Worm (Caenorhabditis elegans) whole organism, late embryonic: ENCODE results near the gene fbxa-106.

ENCODE experiments used
- C08G9.2 ChIP-seq: sonication (generic microtip); optimal IDR thresholded peaks from 2 replicates; lab custom pipeline; 2016; ENCODE audit warnings: mild to moderate bottlenecking, missing genetic modification characterization, moderate library complexity, missing compliant biosample characterization
- C38D4.7 ChIP-seq: fragments of 200-800 bp; sonication (Bioruptor generic); optimal IDR thresholded peaks from 2 replicates; lab custom pipeline; 2018; ENCODE audit warnings: mild to moderate bottlenecking, missing genetic modification characterization, moderate library complexity, missing compliant biosample characterization
- F13H6.1 ChIP-seq: sonication (generic microtip); optimal IDR thresholded peaks from 2 replicates; lab custom pipeline; 2016; ENCODE audit warnings: missing genetic modification characterization, missing compliant biosample characterization
- K02D7.2 ChIP-seq: sonication (generic microtip); optimal IDR thresholded peaks from 2 replicates; lab custom pipeline; 2017; ENCODE audit warnings: mild to moderate bottlenecking, missing genetic modification characterization, missing compliant biosample characterization
- Y22D7AL.16 ChIP-seq: sonication (generic microtip); optimal IDR thresholded peaks from 2 replicates; lab custom pipeline; 2016; ENCODE audit warnings: missing genetic modification characterization, missing compliant biosample characterization
- ahr-1 ChIP-seq: sonication (generic microtip); optimal IDR thresholded peaks from 2 replicates; lab custom pipeline; 2016; ENCODE audit warnings: missing genetic modification characterization, missing compliant biosample characterization
- ceh-18 ChIP-seq: sonication (generic microtip); optimal IDR thresholded peaks from 2 replicates; lab custom pipeline; 2016; ENCODE audit warnings: missing genetic modification characterization, missing compliant biosample characterization
- ceh-19 ChIP-seq: fragments of 200-800 bp; sonication (Bioruptor generic); optimal IDR thresholded peaks from 2 replicates; lab custom pipeline; 2018; ENCODE audit warnings: mild to moderate bottlenecking, missing genetic modification characterization, missing compliant biosample characterization
- ceh-2 ChIP-seq: sonication (generic microtip); optimal IDR thresholded peaks from 2 replicates; lab custom pipeline; 2016; ENCODE audit warnings: missing genotype, missing genetic modification characterization, missing compliant biosample characterization
- ceh-24 ChIP-seq: sonication (generic microtip); optimal IDR thresholded peaks from 2 replicates; lab custom pipeline; 2016; ENCODE audit warnings: mild to moderate bottlenecking, missing genetic modification characterization, missing compliant biosample characterization
- ceh-30 ChIP-seq: fragments of 150-350 bp; optimal IDR thresholded peaks from 2 replicates; lab custom pipeline; 2014; ENCODE audit warnings: missing biosample characterization, missing genetic modification characterization
- ceh-31 ChIP-seq: sonication (generic microtip); optimal IDR thresholded peaks from 2 replicates; lab custom pipeline; 2016; ENCODE audit warnings: missing genetic modification characterization, missing compliant biosample characterization
- ceh-34 ChIP-seq: sonication (generic microtip); optimal IDR thresholded peaks from 2 replicates; lab custom pipeline; 2016; ENCODE audit warnings: mild to moderate bottlenecking, missing genetic modification characterization, missing compliant biosample characterization
- ceh-45 ChIP-seq: fragments of 200-800 bp; sonication (Bioruptor generic); IDR thresholded peaks from 2 replicates; pipeline ENCODE4 v1.3.6; 2022; ENCODE audit warnings: missing genetic modification reagents, missing genetic modification characterization, missing compliant biosample characterization
- ceh-48 ChIP-seq: sonication (generic microtip); optimal IDR thresholded peaks from 2 replicates; lab custom pipeline; 2016; ENCODE audit warnings: missing genetic modification characterization, inconsistent platforms, missing compliant biosample characterization
- ceh-9 ChIP-seq: sonication (generic microtip); optimal IDR thresholded peaks from 2 replicates; lab custom pipeline; 2016; ENCODE audit warnings: mild to moderate bottlenecking, missing genetic modification characterization, inconsistent platforms, missing compliant biosample characterization
- dmd-4 ChIP-seq: sonication (generic microtip); optimal IDR thresholded peaks from 2 replicates; lab custom pipeline; 2016; ENCODE audit warnings: borderline replicate concordance, missing genetic modification characterization, missing compliant biosample characterization
- dve-1 ChIP-seq: sonication (generic microtip); optimal IDR thresholded peaks from 2 replicates; lab custom pipeline; 2017; ENCODE audit warnings: antibody characterized with exemption, mild to moderate bottlenecking, missing genetic modification characterization, missing compliant biosample characterization
- ets-4 ChIP-seq: sonication (generic microtip); optimal IDR thresholded peaks from 2 replicates; lab custom pipeline; 2016; ENCODE audit warnings: missing genetic modification characterization, missing compliant biosample characterization
- eyg-1 ChIP-seq: sonication (generic microtip); optimal IDR thresholded peaks from 2 replicates; lab custom pipeline; 2016; ENCODE audit warnings: missing genotype, missing genetic modification characterization, missing compliant biosample characterization
- hlh-13 ChIP-seq: fragments of 200-800 bp; sonication (Bioruptor generic); optimal IDR thresholded peaks from 2 replicates; lab custom pipeline; 2018; ENCODE audit warnings: mild to moderate bottlenecking, missing genetic modification characterization, missing compliant biosample characterization
- hlh-15 ChIP-seq: sonication (generic microtip); optimal IDR thresholded peaks from 2 replicates; lab custom pipeline; 2016; ENCODE audit warnings: missing genetic modification characterization, missing compliant biosample characterization
- hlh-30 ChIP-seq: sonication (generic microtip); optimal IDR thresholded peaks from 2 replicates; lab custom pipeline; 2017; ENCODE audit warnings: antibody characterized with exemption, missing genetic modification characterization, missing compliant biosample characterization; ENCODE audit not compliant: insufficient read depth
- hlh-8 ChIP-seq: sonication (generic microtip); optimal IDR thresholded peaks from 2 replicates; lab custom pipeline; 2016; ENCODE audit warnings: missing genotype, missing genetic modification characterization, missing compliant biosample characterization
- lim-6 ChIP-seq: sonication (generic microtip); optimal IDR thresholded peaks from 2 replicates; lab custom pipeline; 2016; ENCODE audit warnings: missing genetic modification characterization, missing compliant biosample characterization
- lin-11 ChIP-seq: fragments of 200-800 bp; sonication (Bioruptor generic); optimal IDR thresholded peaks from 2 replicates; lab custom pipeline; 2018; ENCODE audit warnings: mild to moderate bottlenecking, missing genetic modification characterization, missing compliant biosample characterization
- madf-2 ChIP-seq: sonication (generic microtip); optimal IDR thresholded peaks from 2 replicates; lab custom pipeline; 2017; ENCODE audit warnings: missing genetic modification characterization, missing compliant biosample characterization
- mec-3 ChIP-seq: sonication (generic microtip); optimal IDR thresholded peaks from 2 replicates; lab custom pipeline; 2016; ENCODE audit warnings: borderline replicate concordance, missing genetic modification characterization, missing compliant biosample characterization
- nfya-1 ChIP-seq: sonication (generic microtip); optimal IDR thresholded peaks from 2 replicates; lab custom pipeline; 2017; ENCODE audit warnings: missing genetic modification characterization, mild to moderate bottlenecking, missing compliant biosample characterization, antibody characterized with exemption, moderate library complexity
- nhr-11 ChIP-seq: fragments of 150-350 bp; optimal IDR thresholded peaks from 2 replicates; lab custom pipeline; 2014; ENCODE audit warnings: missing biosample characterization, missing genetic modification characterization
- odd-2 ChIP-seq: sonication (generic microtip); optimal IDR thresholded peaks from 2 replicates; lab custom pipeline; 2017; ENCODE audit warnings: antibody characterized with exemption, mild to moderate bottlenecking, missing genetic modification characterization, missing compliant biosample characterization
- pag-3 ChIP-seq: sonication (generic microtip); optimal IDR thresholded peaks from 2 replicates; lab custom pipeline; 2016; ENCODE audit warnings: missing compliant biosample characterization, missing genetic modification characterization, borderline replicate concordance
- pat-9 ChIP-seq: fragments of 200-800 bp; sonication (Bioruptor generic); optimal IDR thresholded peaks from 2 replicates; lab custom pipeline; 2018; ENCODE audit warnings: mild to moderate bottlenecking, missing genetic modification characterization, moderate library complexity, missing compliant biosample characterization
- pax-1 ChIP-seq: fragments of 150-350 bp; optimal IDR thresholded peaks from 2 replicates; lab custom pipeline; 2014; ENCODE audit warnings: missing biosample characterization, missing genetic modification characterization
- pha-2 ChIP-seq: sonication (generic microtip); optimal IDR thresholded peaks from 2 replicates; lab custom pipeline; 2017; ENCODE audit warnings: mild to moderate bottlenecking, missing genetic modification characterization, missing compliant biosample characterization
- pha-4 ChIP-seq: fragments of 150-350 bp; optimal IDR thresholded peaks from 2 replicates; lab custom pipeline; 2018; ENCODE audit warnings: missing biosample characterization, missing genetic modification reagents, missing genetic modification characterization
- sdc-2 ChIP-seq: sonication (generic microtip); optimal IDR thresholded peaks from 2 replicates; lab custom pipeline; 2016; ENCODE audit warnings: missing genotype, missing genetic modification characterization, missing compliant biosample characterization
- sox-2 ChIP-seq: fragments of 200-800 bp; sonication (Bioruptor generic); IDR thresholded peaks from 2 replicates; pipeline ENCODE4 v1.3.6; 2022; ENCODE audit warnings: missing genetic modification reagents, missing genetic modification characterization, missing compliant biosample characterization
- tbx-2 ChIP-seq: sonication (generic microtip); optimal IDR thresholded peaks from 2 replicates; lab custom pipeline; 2016; ENCODE audit warnings: missing genetic modification characterization, missing compliant biosample characterization
- unc-3 ChIP-seq, 2 experiments: fragments of 200-800 bp in 1 of 2; sonication (Bioruptor generic) in 1 of 2; sonication (generic microtip) in 1 of 2; conservative IDR thresholded peaks in 1 of 2; optimal IDR thresholded peaks in 1 of 2; 2 replicates each; pipeline versions ENCODE4 v1.3.6 to Lab custom; 2016 to 2022; ENCODE audit warnings: missing compliant biosample characterization in 2 of 2, missing genetic modification characterization in 2 of 2, missing genetic modification reagents in 1 of 2
- unc-42 ChIP-seq: sonication (generic microtip); optimal IDR thresholded peaks from 2 replicates; lab custom pipeline; 2016; ENCODE audit warnings: missing genotype, missing genetic modification characterization, missing compliant biosample characterization
- unc-55 ChIP-seq: sonication (generic microtip); optimal IDR thresholded peaks from 2 replicates; lab custom pipeline; 2017; ENCODE audit warnings: missing biosample characterization, missing genetic modification reagents, missing genetic modification characterization

The fbxa-106 gene

ce11 chrV:18079163-18079562 is 5.8 kb downstream of the fbxa-106 start:
- TF ChIP-seq tbx-2 = peak; percentile 45
- no peak for TF ChIP-seq lim-6 (tag; lab: Kevin White, UChicago)
- no peak for TF ChIP-seq odd-2 (tag; lab: Kevin White, UChicago)
- peak; percentile 76 for TF ChIP-seq ceh-31 (tag; lab: Kevin White, UChicago)
- no peak for TF ChIP-seq eyg-1
- TF ChIP-seq ceh-34 (tag; lab: Kevin White, UChicago) = peak; percentile 39
- TF ChIP-seq unc-55 (GFP tag; lab: Kevin White, UChicago) = peak; percentile 68
- no peak for TF ChIP-seq C08G9.2 (tag; lab: Kevin White, UChicago)
- TF ChIP-seq pat-9 = no peak
- TF ChIP-seq pha-4 = no peak
- no peak for TF ChIP-seq hlh-8 (tag; lab: Kevin White, UChicago)
- no peak for TF ChIP-seq ceh-24
- TF ChIP-seq Y22D7AL.16 (tag; lab: Kevin White, UChicago) = no peak
- TF ChIP-seq pha-2 (tag; lab: Kevin White, UChicago) = no peak
- no peak for TF ChIP-seq pag-3 (tag; lab: Kevin White, UChicago)
- TF ChIP-seq pax-1 (tag; lab: Kevin White, UChicago) = no peak
- no peak for TF ChIP-seq K02D7.2 (tag; lab: Kevin White, UChicago)
- TF ChIP-seq mec-3 (tag; lab: Kevin White, UChicago) = no peak
- TF ChIP-seq ceh-48 (tag; lab: Kevin White, UChicago) = peak; percentile 100
- no peak for TF ChIP-seq ceh-2 (tag; lab: Kevin White, UChicago)
- no peak for TF ChIP-seq nhr-11
- TF ChIP-seq F13H6.1 (tag; lab: Kevin White, UChicago) = no peak
- no peak for TF ChIP-seq ceh-45 (GFP tag; lab: Robert Waterston, UW)
- no peak for TF ChIP-seq ets-4 (tag; lab: Kevin White, UChicago)
- TF ChIP-seq dve-1 (tag; lab: Kevin White, UChicago) = peak; percentile 21
- TF ChIP-seq ceh-30 (tag; lab: Kevin White, UChicago) = peak; percentile 75
- TF ChIP-seq sdc-2 = no peak
- TF ChIP-seq madf-2 (tag; lab: Kevin White, UChicago) = no peak
- no peak for TF ChIP-seq dmd-4 (tag; lab: Kevin White, UChicago)
- TF ChIP-seq unc-3 (GFP tag; conservative IDR thresholded peaks at IDR 0.05; lab: Robert Waterston, UW) = no peak
- TF ChIP-seq unc-3 (tag; optimal IDR thresholded peaks at IDR 0.05; lab: Kevin White, UChicago) = no peak
- TF ChIP-seq nfya-1 (tag; lab: Kevin White, UChicago) = peak; percentile 70
- TF ChIP-seq hlh-30 (tag; lab: Kevin White, UChicago) = peak; percentile 74
- TF ChIP-seq ahr-1 (tag; lab: Kevin White, UChicago) = no peak
- TF ChIP-seq hlh-13 (GFP tag; lab: Kevin White, UChicago) = no peak
- TF ChIP-seq C38D4.7 (GFP tag; lab: Kevin White, UChicago) = no peak
- no peak for TF ChIP-seq ceh-19 (GFP tag; lab: Kevin White, UChicago)
- TF ChIP-seq ceh-18 = peak; percentile 24
- TF ChIP-seq lin-11 (tag; lab: Kevin White, UChicago) = no peak
- TF ChIP-seq unc-42 = peak; percentile 38
- TF ChIP-seq sox-2 = no peak
- no peak for TF ChIP-seq ceh-9 (tag; lab: Kevin White, UChicago)
- no peak for TF ChIP-seq hlh-15 (tag; lab: Kevin White, UChicago)

ce11 chrV:18066257-18066783 is 18.7 kb downstream of the fbxa-106 start, which contains the start of gene Y59A8B.8:
TSS of gene Y59A8B.8 (minus strand) at chrV:18066307.
- peak; percentile 49 for TF ChIP-seq unc-42
- no peak for TF ChIP-seq pax-1 (tag; lab: Kevin White, UChicago)
- no peak for TF ChIP-seq pag-3 (tag; lab: Kevin White, UChicago)
- TF ChIP-seq odd-2 (tag; lab: Kevin White, UChicago) = no peak
- TF ChIP-seq ets-4 (tag; lab: Kevin White, UChicago) = no peak
- no peak for TF ChIP-seq sox-2
- no peak for TF ChIP-seq ceh-18
